Worm (Caenorhabditis elegans) whole organism, L1 larva: Measurements from ENCODE around the gene C17H11.5.

Experiments
- nhr-47 ChIP-seq: sonication (generic microtip); optimal IDR thresholded peaks from 2 replicates; lab custom pipeline; 2016; ENCODE audit warnings: mild to moderate bottlenecking, missing genetic modification characterization, moderate library complexity, missing compliant biosample characterization
- snpc-4 ChIP-seq: fragments of 150-350 bp; optimal IDR thresholded peaks from 2 replicates; lab custom pipeline; 2014; ENCODE audit warnings: missing biosample characterization, missing genetic modification characterization
- tbx-2 ChIP-seq: sonication (generic microtip); optimal IDR thresholded peaks from 2 replicates; lab custom pipeline; 2016; ENCODE audit warnings: missing genetic modification characterization, missing compliant biosample characterization
- unc-62 ChIP-seq: fragments of 150-350 bp; optimal IDR thresholded peaks from 2 replicates; lab custom pipeline; 2014; ENCODE audit warnings: missing biosample characterization, missing genetic modification reagents, missing genetic modification characterization

- TF ChIP-seq tbx-2 (tag; lab: Kevin White, UChicago) (no peak), nhr-47 (tag; lab: Kevin White, UChicago) (no peak), unc-62 (GFP tag; lab: Kevin White, UChicago) (no peak), snpc-4 (tag; lab: Kevin White, UChicago) (no peak)
These were observed 16.3 kb upstream of the C17H11.5 start for ce11 chrX:8201210-8201609.
